Fruit fly (Drosophila melanogaster) whole organism, embryonic: ENCODE data around the gene Dora.
A peak's percentile ranks its signal among the peaks of the same experiment; 100 is the strongest.

Source experiments
- CG10274 ChIP-seq: fragments of 200-800 bp; sonication (Bioruptor generic); optimal IDR thresholded peaks from 3 replicates; lab custom pipeline; 2017; ENCODE audit warnings: missing biosample characterization, mild to moderate bottlenecking, missing genetic modification characterization
- CG10366 ChIP-seq: fragments of 200-800 bp; sonication (Bioruptor generic); IDR thresholded peaks from 2 replicates; pipeline ENCODE4 v1.3.6; 2022; ENCODE audit warnings: missing biosample characterization, missing genetic modification characterization
- CG12769 ChIP-seq: fragments of 200-800 bp; sonication (Bioruptor generic); optimal IDR thresholded peaks from 2 replicates; lab custom pipeline; 2019; ENCODE audit warnings: missing biosample characterization, mild to moderate bottlenecking, missing genetic modification characterization, moderate library complexity
- CG15601 ChIP-seq: fragments of 200-800 bp; sonication (Bioruptor generic); optimal IDR thresholded peaks from 3 replicates; lab custom pipeline; 2019; ENCODE audit warnings: missing biosample characterization, mild to moderate bottlenecking, missing genetic modification characterization, moderate library complexity
- CG16863 ChIP-seq: fragments of 200-800 bp; sonication (Bioruptor generic); optimal IDR thresholded peaks from 3 replicates; lab custom pipeline; 2016; ENCODE audit warnings: missing biosample characterization, missing genetic modification characterization
- CG17361 ChIP-seq: fragments of 200-800 bp; sonication (Bioruptor generic); IDR thresholded peaks from 3 replicates; pipeline ENCODE4 v1.3.6; 2022; ENCODE audit warnings: missing biosample characterization, missing genetic modification characterization
- CG17802 ChIP-seq: fragments of 200-800 bp; sonication (Bioruptor generic); optimal IDR thresholded peaks from 2 replicates; lab custom pipeline; 2018; ENCODE audit warnings: missing biosample characterization, mild to moderate bottlenecking, missing genetic modification characterization, moderate library complexity
- CG1792 ChIP-seq: fragments of 200-800 bp; sonication (Bioruptor generic); optimal IDR thresholded peaks from 2 replicates; lab custom pipeline; 2016; ENCODE audit warnings: missing biosample characterization, missing genetic modification characterization
- CG31441 ChIP-seq: fragments of 200-800 bp; sonication (Bioruptor generic); IDR thresholded peaks from 2 replicates; pipeline ENCODE4 v1.3.6; 2022; ENCODE audit warnings: missing biosample characterization, missing genetic modification characterization
- CG3281 ChIP-seq: fragments of 200-800 bp; sonication (Bioruptor generic); optimal IDR thresholded peaks from 3 replicates; lab custom pipeline; 2017; ENCODE audit warnings: missing biosample characterization, mild to moderate bottlenecking, missing genetic modification characterization
- CG33213 ChIP-seq: fragments of 200-800 bp; sonication (Bioruptor generic); optimal IDR thresholded peaks from 3 replicates; lab custom pipeline; 2016; ENCODE audit warnings: missing biosample characterization, missing genetic modification characterization
- CG6791 ChIP-seq: fragments of 200-800 bp; sonication (Bioruptor generic); IDR thresholded peaks from 3 replicates; pipeline ENCODE4 v1.3.6; 2022; ENCODE audit warnings: missing biosample characterization, missing genetic modification characterization; ENCODE audit not compliant: partially characterized antibody
- CG7357 ChIP-seq: fragments of 200-800 bp; sonication (Bioruptor generic); IDR thresholded peaks from 3 replicates; pipeline ENCODE4 v1.3.6; 2022; ENCODE audit warnings: missing biosample characterization, missing genetic modification characterization
- CG7372 ChIP-seq: fragments of 200-800 bp; sonication (Bioruptor generic); IDR thresholded peaks from 2 replicates; pipeline ENCODE4 v1.3.6; 2022; ENCODE audit warnings: missing biosample characterization, missing genetic modification characterization
- CG7786 ChIP-seq: fragments of 200-800 bp; sonication (Bioruptor generic); optimal IDR thresholded peaks from 2 replicates; lab custom pipeline; 2016; ENCODE audit warnings: missing biosample characterization, missing genetic modification characterization
- CG7839 ChIP-seq: fragments of 200-800 bp; sonication (Bioruptor generic); optimal IDR thresholded peaks from 3 replicates; lab custom pipeline; 2018; ENCODE audit warnings: missing biosample characterization, mild to moderate bottlenecking, missing genetic modification characterization, moderate library complexity
- CG7963 ChIP-seq: fragments of 200-800 bp; sonication (Bioruptor generic); IDR thresholded peaks from 3 replicates; pipeline ENCODE4 v1.3.6; 2022; ENCODE audit warnings: missing biosample characterization, missing genetic modification characterization; ENCODE audit not compliant: partially characterized antibody
- CG8478 ChIP-seq: fragments of >200 bp; optimal IDR thresholded peaks from 2 replicates; lab custom pipeline; 2018
- CG8924 ChIP-seq: fragments of 200-800 bp; optimal IDR thresholded peaks from 3 replicates; lab custom pipeline; 2019; ENCODE audit warnings: missing biosample characterization, mild to moderate bottlenecking, missing genetic modification characterization, moderate library complexity
- CG9437 ChIP-seq: fragments of 200-800 bp; sonication (Bioruptor generic); optimal IDR thresholded peaks from 2 replicates; lab custom pipeline; 2018; ENCODE audit warnings: missing biosample characterization, mild to moderate bottlenecking, missing genetic modification characterization
- CG9817 ChIP-seq: fragments of 200-800 bp; sonication (Bioruptor generic); optimal IDR thresholded peaks from 2 replicates; lab custom pipeline; 2018; ENCODE audit warnings: missing biosample characterization, mild to moderate bottlenecking, missing genetic modification characterization, moderate library complexity
- CkIIα-i1 ChIP-seq: fragments of 200-800 bp; sonication (Bioruptor generic); IDR thresholded peaks from 2 replicates; pipeline ENCODE4 v1.3.6; 2022; ENCODE audit warnings: missing biosample characterization, missing genetic modification characterization
- Eip74EF ChIP-seq, 2 experiments: fragments of 200-800 bp in 1 of 2; fragments of >200 bp in 1 of 2; sonication (Bioruptor generic) in 1 of 2; optimal IDR thresholded peaks; 2 replicates each; lab custom pipeline; 2017 to 2019; ENCODE audit warnings: missing biosample characterization in 2 of 2, missing genetic modification characterization in 2 of 2, mild to moderate bottlenecking in 1 of 2, moderate library complexity in 1 of 2
- Fer2 ChIP-seq: fragments of 200-800 bp; sonication (Bioruptor generic); optimal IDR thresholded peaks from 2 replicates; lab custom pipeline; 2018; ENCODE audit warnings: missing biosample characterization, mild to moderate bottlenecking, missing genetic modification characterization, moderate library complexity
- Fer3 ChIP-seq: fragments of 200-800 bp; sonication (Bioruptor generic); optimal IDR thresholded peaks from 2 replicates; lab custom pipeline; 2018; ENCODE audit warnings: missing biosample characterization, mild to moderate bottlenecking, missing genetic modification characterization, moderate library complexity
- HHEX ChIP-seq: fragments of 200-800 bp; sonication (Bioruptor generic); optimal IDR thresholded peaks from 3 replicates; lab custom pipeline; 2017; ENCODE audit warnings: missing biosample characterization, mild to moderate bottlenecking, missing genetic modification characterization, missing genetic modification reagents
- Hand ChIP-seq: fragments of 200-800 bp; sonication (Bioruptor generic); optimal IDR thresholded peaks from 2 replicates; lab custom pipeline; 2017; ENCODE audit warnings: mild to moderate bottlenecking, missing biosample characterization, missing genetic modification reagents, missing genetic modification characterization
- Hr3 ChIP-seq: fragments of 200-800 bp; sonication (Bioruptor generic); optimal IDR thresholded peaks from 3 replicates; lab custom pipeline; 2016; ENCODE audit warnings: missing biosample characterization, missing genetic modification characterization
- Kr ChIP-seq: fragments of 200-800 bp; sonication (Bioruptor generic); optimal IDR thresholded peaks from 2 replicates; lab custom pipeline; 2017; ENCODE audit warnings: missing biosample characterization, mild to moderate bottlenecking, missing genetic modification characterization
- PHDP ChIP-seq: fragments of 200-800 bp; sonication (Bioruptor generic); optimal IDR thresholded peaks from 3 replicates; lab custom pipeline; 2018; ENCODE audit warnings: missing biosample characterization, mild to moderate bottlenecking, missing genetic modification characterization, moderate library complexity
- Ptx1 ChIP-seq: fragments of 200-800 bp; sonication (Bioruptor generic); IDR thresholded peaks from 2 replicates; pipeline ENCODE4 v1.3.6; 2022; ENCODE audit warnings: missing biosample characterization, missing genetic modification characterization
- Rfx ChIP-seq: fragments of 200-800 bp; sonication (Bioruptor generic); IDR thresholded peaks from 2 replicates; pipeline ENCODE4 v1.3.6; 2022; ENCODE audit warnings: missing biosample characterization, missing genetic modification characterization
- ato ChIP-seq: fragments of 200-800 bp; sonication (Bioruptor generic); IDR thresholded peaks from 2 replicates; pipeline ENCODE4 v1.3.6; 2022; ENCODE audit warnings: missing biosample characterization, missing genetic modification characterization; ENCODE audit not compliant: partially characterized antibody
- bsh ChIP-seq, 2 experiments: fragments of 200-800 bp; sonication (Bioruptor generic); optimal IDR thresholded peaks; 2 replicates each; lab custom pipeline; 2017 to 2018; ENCODE audit warnings: mild to moderate bottlenecking in 2 of 2, missing biosample characterization in 2 of 2, missing genetic modification characterization in 2 of 2, moderate library complexity in 1 of 2
- crp ChIP-seq, 2 experiments: fragments of 200-800 bp; sonication (Bioruptor generic); optimal IDR thresholded peaks; 2 replicates in 1 of 2; 3 replicates in 1 of 2; lab custom pipeline; 2017; ENCODE audit warnings: missing biosample characterization in 2 of 2, missing genetic modification characterization in 2 of 2, mild to moderate bottlenecking in 1 of 2, moderate library complexity in 1 of 2
- ewg ChIP-seq: fragments of 200-800 bp; sonication (Bioruptor generic); optimal IDR thresholded peaks from 3 replicates; lab custom pipeline; 2017; ENCODE audit warnings: mild to moderate bottlenecking, missing biosample characterization, missing genetic modification reagents, missing genetic modification characterization
- eyg ChIP-seq: fragments of 200-800 bp; sonication (Bioruptor generic); optimal IDR thresholded peaks from 3 replicates; lab custom pipeline; 2016; ENCODE audit warnings: missing biosample characterization, missing genetic modification characterization
- gcm ChIP-seq: fragments of 200-800 bp; sonication (Bioruptor generic); optimal IDR thresholded peaks from 2 replicates; lab custom pipeline; 2019; ENCODE audit warnings: missing biosample characterization, mild to moderate bottlenecking, missing genetic modification characterization, moderate library complexity
- lbe ChIP-seq: fragments of 200-800 bp; sonication (Bioruptor generic); optimal IDR thresholded peaks from 2 replicates; lab custom pipeline; 2016; ENCODE audit warnings: missing biosample characterization, mild to moderate bottlenecking, missing genetic modification characterization
- lilli ChIP-seq: fragments of 200-800 bp; sonication (Bioruptor generic); optimal IDR thresholded peaks from 3 replicates; lab custom pipeline; 2016; ENCODE audit warnings: missing biosample characterization, missing genetic modification characterization
- phol ChIP-seq: fragments of 200-800 bp; sonication (Bioruptor generic); optimal IDR thresholded peaks from 3 replicates; lab custom pipeline; 2018; ENCODE audit warnings: missing biosample characterization, mild to moderate bottlenecking, missing genetic modification characterization, moderate library complexity
- row ChIP-seq: fragments of 200-800 bp; sonication (Bioruptor generic); IDR thresholded peaks from 3 replicates; pipeline ENCODE4 v1.3.6; 2022; ENCODE audit warnings: missing biosample characterization, missing genetic modification characterization
- sim ChIP-seq: fragments of 200-800 bp; sonication (Bioruptor generic); IDR thresholded peaks from 2 replicates; pipeline ENCODE4 v1.3.6; 2022; ENCODE audit warnings: missing biosample characterization, missing genetic modification characterization
- sna ChIP-seq: fragments of 200-800 bp; sonication (Bioruptor generic); IDR thresholded peaks from 2 replicates; pipeline ENCODE4 v1.3.6; 2022; ENCODE audit warnings: missing biosample characterization, missing genetic modification characterization; ENCODE audit not compliant: partially characterized antibody
- so ChIP-seq: fragments of 200-800 bp; sonication (Bioruptor generic); IDR thresholded peaks from 3 replicates; pipeline ENCODE4 v1.3.6; 2022; ENCODE audit warnings: missing biosample characterization, missing genetic modification characterization
- toy ChIP-seq: fragments of 200-800 bp; sonication (Bioruptor generic); IDR thresholded peaks from 2 replicates; pipeline ENCODE4 v1.3.6; 2022; ENCODE audit warnings: missing biosample characterization, missing genetic modification characterization
- tup ChIP-seq: fragments of 200-800 bp; sonication (Bioruptor generic); optimal IDR thresholded peaks from 2 replicates; lab custom pipeline; 2016; ENCODE audit warnings: missing biosample characterization, mild to moderate bottlenecking, missing genetic modification characterization, moderate library complexity
- zfh2 ChIP-seq: fragments of 200-800 bp; sonication (Bioruptor generic); optimal IDR thresholded peaks from 2 replicates; lab custom pipeline; 2016; ENCODE audit warnings: missing biosample characterization, missing genetic modification characterization

Gene Dora

DNA sequence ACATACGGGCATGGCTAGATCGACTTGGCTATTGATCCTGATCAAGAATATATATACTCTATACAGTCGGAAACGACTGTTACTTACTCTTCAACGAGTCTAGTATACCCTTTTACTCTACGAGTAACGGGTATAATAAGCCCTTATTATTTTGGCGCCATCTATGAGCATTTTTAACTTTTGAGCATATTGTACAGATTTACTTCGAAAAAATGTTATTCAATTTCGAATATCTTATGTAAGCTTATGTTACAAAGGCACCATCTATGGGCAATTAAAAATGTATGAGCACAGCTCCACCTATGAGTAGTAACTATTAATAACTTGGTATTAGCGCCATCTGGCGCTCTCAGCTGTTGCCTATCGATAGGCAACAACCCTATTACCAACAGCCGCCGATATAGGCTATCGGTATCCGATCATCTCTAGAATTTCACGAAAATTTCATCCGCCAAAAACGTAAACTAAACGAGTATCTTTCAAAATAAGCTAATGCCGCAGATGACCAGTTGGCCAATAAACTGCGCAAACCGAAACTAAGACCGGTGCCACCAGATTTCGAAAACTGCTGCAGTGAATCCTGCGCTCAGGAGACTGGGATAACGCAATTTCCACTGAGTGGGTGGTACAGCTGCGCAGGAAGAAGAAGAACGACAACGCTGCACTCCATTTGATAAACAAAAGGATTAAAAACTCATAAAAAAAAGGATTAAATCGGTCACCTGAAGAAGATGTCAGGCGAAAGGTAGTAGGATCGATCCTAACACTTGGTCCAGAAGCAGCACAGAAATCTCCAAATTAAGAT is 20.3 kb upstream of the Dora start, which contains the start of gene htk (continued):
- TF ChIP-seq CG7372 (no peak), CG15601 (tag; lab: Kevin White, UChicago) (peak; percentile 60), HHEX (GFP tag; lab: Kevin White, UChicago) (peak; percentile 53), lbe (peak; percentile 25), Fer2 (tag; lab: Kevin White, UChicago) (peak; percentile 24), CG7963 (peak; percentile 83), CG10366 (peak; percentile 59), CG16863 (peak; percentile 22), toy (GFP tag; lab: Robert Waterston, UW) (no peak), sim (GFP tag; lab: Robert Waterston, UW) (no peak), row (GFP tag; lab: Robert Waterston, UW) (peak; percentile 58; the same call in 2 of the 3 replicates), sna (GFP tag; lab: Robert Waterston, UW) (peak; percentile 75), CG31441 (GFP tag; lab: Robert Waterston, UW) (peak; percentile 40; the same call in 1 of the 2 replicates), Eip74EF (GFP tag; optimal IDR thresholded peaks at IDR 0.05; lab: Kevin White, UChicago) (no peak), CG7839 (tag; lab: Kevin White, UChicago) (peak; percentile 70), phol (peak; percentile 55), CG8924 (tag; lab: Kevin White, UChicago) (peak; percentile 11), gcm (GFP tag; lab: Kevin White, UChicago) (no peak), lilli (GFP tag; lab: Kevin White, UChicago) (peak; percentile 80), CG17802 (tag; lab: Kevin White, UChicago) (no peak), CG6791 (peak; percentile 94), PHDP (peak; percentile 44), CG3281 (peak; percentile 0), CG9437 (peak; percentile 24), ato (GFP tag; lab: Robert Waterston, UW) (peak; percentile 90), so (GFP tag; lab: Robert Waterston, UW) (no peak), Kr (GFP tag; lab: Kevin White, UChicago) (peak; percentile 57), crp (GFP tag; optimal IDR thresholded peaks at IDR 0.05; lab: Kevin White, UChicago) (peak in 1 of 2 experiments; percentile 78), CG33213 (GFP tag; lab: Kevin White, UChicago) (peak; percentile 80), ewg (GFP tag; lab: Kevin White, UChicago) (peak; percentile 40), eyg (GFP tag; lab: Kevin White, UChicago) (peak; percentile 44), CG10274 (GFP tag; lab: Kevin White, UChicago) (no peak), Ptx1 (GFP tag; lab: Robert Waterston, UW) (peak; percentile 64), Hr3 (GFP tag; lab: Kevin White, UChicago) (peak; percentile 55), CkIIα-i1 (GFP tag; lab: Robert Waterston, UW) (no peak), zfh2 (GFP tag; lab: Kevin White, UChicago) (peak; percentile 48), Rfx (GFP tag; lab: Robert Waterston, UW) (peak; percentile 89), CG9817 (tag; lab: Kevin White, UChicago) (peak; percentile 52), CG8478 (no peak), CG12769 (tag; lab: Kevin White, UChicago) (peak; percentile 69), tup (peak; percentile 5), Hand (GFP tag; lab: Kevin White, UChicago) (no peak), CG17361 (GFP tag; lab: Robert Waterston, UW) (peak; percentile 76), CG7786 (peak; percentile 54), CG1792 (GFP tag; lab: Kevin White, UChicago) (peak; percentile 63), bsh (GFP tag; optimal IDR thresholded peaks at IDR 0.05; lab: Kevin White, UChicago) (peak in 1 of 2 experiments; percentile 41), CG7357 (GFP tag; lab: Robert Waterston, UW) (no peak), Fer3 (peak; percentile 63)
